Fruit fly (Drosophila melanogaster): ENCODE results near the gene Srg2.

dm6 chr3L:10052586-10052985 is 45.3 kb downstream of the Srg2 start:
- TF ChIP-seq CG7101 (tag; optimal IDR thresholded peaks at IDR 0.05) = no peak
- TF ChIP-seq pad (GFP tag; optimal IDR thresholded peaks at IDR 0.05) = no peak
- no peak for TF ChIP-seq kay (GFP tag; ENCODE audit: borderline replicate concordance)
- TF ChIP-seq ovo (GFP tag; optimal IDR thresholded peaks at IDR 0.05) = no peak
- TF ChIP-seq Mnt (GFP tag; optimal IDR thresholded peaks at IDR 0.05) = no peak
- no peak for TF ChIP-seq tj (GFP tag; optimal IDR thresholded peaks at IDR 0.05)
- TF ChIP-seq CG7045 (GFP tag; optimal IDR thresholded peaks at IDR 0.05) = no peak
- TF ChIP-seq CG33017 (tag; optimal IDR thresholded peaks at IDR 0.05) = no peak
- TF ChIP-seq toe (GFP tag; optimal IDR thresholded peaks at IDR 0.05) = no peak
- no peak for TF ChIP-seq CG14711 (tag; optimal IDR thresholded peaks at IDR 0.05)
- TF ChIP-seq CG1620 (GFP tag; optimal IDR thresholded peaks at IDR 0.05) = no peak
